Worm (Caenorhabditis elegans) whole organism, L3 larva: ENCODE data around the gene Y38E10A.3.

Source experiments
- ZK546.5 ChIP-seq: sonication (generic microtip); optimal IDR thresholded peaks from 2 replicates; lab custom pipeline; 2017; ENCODE audit warnings: missing biosample characterization, missing genetic modification characterization
- aly-2 ChIP-seq: fragments of 150-350 bp; optimal IDR thresholded peaks from 2 replicates; lab custom pipeline; 2014; ENCODE audit warnings: missing biosample characterization, missing genetic modification characterization
- ceh-16 ChIP-seq: sonication (generic microtip); optimal IDR thresholded peaks from 2 replicates; lab custom pipeline; 2017; ENCODE audit warnings: missing biosample characterization, missing genetic modification characterization
- ceh-82 ChIP-seq: fragments of 150-350 bp; optimal IDR thresholded peaks from 2 replicates; lab custom pipeline; 2014; ENCODE audit warnings: missing biosample characterization, missing genetic modification characterization
- ceh-9 ChIP-seq: sonication (generic microtip); optimal IDR thresholded peaks from 2 replicates; lab custom pipeline; 2018; ENCODE audit warnings: missing biosample characterization, missing genetic modification characterization
- daf-12 ChIP-seq: fragments of 150-350 bp; optimal IDR thresholded peaks from 2 replicates; lab custom pipeline; 2014; ENCODE audit warnings: missing biosample characterization, missing genetic modification reagents, missing genetic modification characterization
- egl-27 ChIP-seq: sonication (generic microtip); optimal IDR thresholded peaks from 4 replicates; lab custom pipeline; 2017; ENCODE audit warnings: missing biosample characterization, missing genetic modification reagents, missing genetic modification characterization
- elt-1 ChIP-seq: fragments of 150-350 bp; optimal IDR thresholded peaks from 2 replicates; lab custom pipeline; 2014; ENCODE audit warnings: missing biosample characterization, missing genetic modification characterization
- elt-3 ChIP-seq, 3 experiments: fragments of 150-350 bp in 1 of 3; sonication (generic microtip) in 2 of 3; optimal IDR thresholded peaks; 2 replicates in 2 of 3; 4 replicates in 1 of 3; lab custom pipeline; 2014 to 2017; ENCODE audit warnings: missing biosample characterization in 3 of 3, missing genetic modification characterization in 3 of 3
- eor-1 ChIP-seq, 2 experiments: fragments of 150-350 bp; optimal IDR thresholded peaks; 2 replicates each; lab custom pipeline; 2014 to 2018; ENCODE audit warnings: missing biosample characterization in 2 of 2, missing genetic modification characterization in 2 of 2
- fkh-10 ChIP-seq: sonication (generic microtip); optimal IDR thresholded peaks from 2 replicates; lab custom pipeline; 2017; ENCODE audit warnings: missing biosample characterization, missing genetic modification reagents, missing genetic modification characterization
- fos-1 ChIP-seq: fragments of 150-350 bp; optimal IDR thresholded peaks from 2 replicates; lab custom pipeline; 2014; ENCODE audit warnings: missing biosample characterization, missing genetic modification characterization
- hmg-11 ChIP-seq: sonication (generic microtip); optimal IDR thresholded peaks from 2 replicates; lab custom pipeline; 2016; ENCODE audit warnings: missing genetic modification characterization, missing compliant biosample characterization
- jun-1 ChIP-seq: fragments of 150-350 bp; optimal IDR thresholded peaks from 2 replicates; lab custom pipeline; 2014; ENCODE audit warnings: missing biosample characterization, missing genetic modification reagents, missing genetic modification characterization
- lin-39 ChIP-seq: fragments of 150-350 bp; optimal IDR thresholded peaks from 2 replicates; lab custom pipeline; 2018; ENCODE audit warnings: missing biosample characterization, missing genetic modification reagents, missing genetic modification characterization
- lsy-12 ChIP-seq: sonication (generic microtip); optimal IDR thresholded peaks from 2 replicates; lab custom pipeline; 2016; ENCODE audit warnings: mild to moderate bottlenecking, missing genetic modification characterization, missing compliant biosample characterization
- mdl-1 ChIP-seq: fragments of 150-350 bp; optimal IDR thresholded peaks from 2 replicates; lab custom pipeline; 2014; ENCODE audit warnings: missing biosample characterization, missing genetic modification characterization
- mml-1 ChIP-seq: fragments of 150-350 bp; sonication (generic microtip); optimal IDR thresholded peaks from 3 replicates; lab custom pipeline; 2014; ENCODE audit warnings: missing biosample characterization, missing genetic modification characterization
- nfya-1 ChIP-seq: sonication (generic microtip); optimal IDR thresholded peaks from 2 replicates; lab custom pipeline; 2017; ENCODE audit warnings: missing genetic modification characterization, mild to moderate bottlenecking, missing compliant biosample characterization, antibody characterized with exemption, moderate library complexity; ENCODE audit not compliant: insufficient read depth
- nhr-11 ChIP-seq: fragments of 150-350 bp; optimal IDR thresholded peaks from 2 replicates; lab custom pipeline; 2014; ENCODE audit warnings: missing biosample characterization, missing genetic modification characterization
- nhr-12 ChIP-seq: fragments of 150-350 bp; optimal IDR thresholded peaks from 2 replicates; lab custom pipeline; 2014; ENCODE audit warnings: missing biosample characterization, missing genetic modification characterization
- nhr-23 ChIP-seq: fragments of 150-350 bp; optimal IDR thresholded peaks from 2 replicates; lab custom pipeline; 2014; ENCODE audit warnings: missing biosample characterization, missing genetic modification reagents, missing genetic modification characterization
- nhr-25 ChIP-seq: sonication (generic microtip); optimal IDR thresholded peaks from 2 replicates; lab custom pipeline; 2017; ENCODE audit warnings: missing biosample characterization, missing genetic modification characterization
- nhr-28 ChIP-seq: fragments of 150-350 bp; optimal IDR thresholded peaks from 2 replicates; lab custom pipeline; 2014; ENCODE audit warnings: missing biosample characterization, missing genetic modification characterization
- nhr-43 ChIP-seq: sonication (generic microtip); optimal IDR thresholded peaks from 2 replicates; lab custom pipeline; 2016; ENCODE audit warnings: mild to moderate bottlenecking, missing genetic modification characterization, missing compliant biosample characterization; ENCODE audit not compliant: poor library complexity, severe bottlenecking
- nhr-67 ChIP-seq: fragments of 150-350 bp; optimal IDR thresholded peaks from 2 replicates; lab custom pipeline; 2014; ENCODE audit warnings: missing biosample characterization, missing genetic modification characterization
- nhr-76 ChIP-seq: fragments of 150-350 bp; sonication (generic microtip); optimal IDR thresholded peaks from 5 replicates; lab custom pipeline; 2014; ENCODE audit warnings: missing biosample characterization, missing genetic modification characterization
- nhr-77 ChIP-seq: fragments of 150-350 bp; optimal IDR thresholded peaks from 2 replicates; lab custom pipeline; 2014; ENCODE audit warnings: missing biosample characterization, missing genetic modification characterization
- pha-4 ChIP-seq: fragments of 150-350 bp; optimal IDR thresholded peaks from 2 replicates; lab custom pipeline; 2014; ENCODE audit warnings: missing biosample characterization, missing genetic modification reagents, missing genetic modification characterization
- pqm-1 ChIP-seq: fragments of 150-350 bp; optimal IDR thresholded peaks from 2 replicates; lab custom pipeline; 2017; ENCODE audit warnings: missing biosample characterization, missing genetic modification characterization, inconsistent platforms
- sea-2 ChIP-seq: fragments of 150-350 bp; sonication (generic microtip); optimal IDR thresholded peaks from 4 replicates; lab custom pipeline; 2014; ENCODE audit warnings: missing biosample characterization, missing genetic modification reagents, missing genetic modification characterization
- skn-1 ChIP-seq: fragments of 150-350 bp; optimal IDR thresholded peaks from 2 replicates; lab custom pipeline; 2014; ENCODE audit warnings: missing biosample characterization, missing genetic modification characterization
- tbx-2 ChIP-seq: sonication (generic microtip); optimal IDR thresholded peaks from 2 replicates; lab custom pipeline; 2016; ENCODE audit warnings: mild to moderate bottlenecking, missing genetic modification characterization, missing compliant biosample characterization
- unc-62 ChIP-seq: fragments of 150-350 bp; sonication (generic microtip); optimal IDR thresholded peaks from 4 replicates; lab custom pipeline; 2014; ENCODE audit warnings: missing biosample characterization, missing genetic modification reagents, missing genetic modification characterization
- zag-1 ChIP-seq: fragments of 150-350 bp; optimal IDR thresholded peaks from 2 replicates; lab custom pipeline; 2014; ENCODE audit warnings: missing biosample characterization, missing genetic modification characterization
- ztf-4 ChIP-seq: fragments of 150-350 bp; optimal IDR thresholded peaks from 2 replicates; lab custom pipeline; 2014; ENCODE audit warnings: missing biosample characterization, missing genetic modification characterization

The Y38E10A.3 gene

DNA sequence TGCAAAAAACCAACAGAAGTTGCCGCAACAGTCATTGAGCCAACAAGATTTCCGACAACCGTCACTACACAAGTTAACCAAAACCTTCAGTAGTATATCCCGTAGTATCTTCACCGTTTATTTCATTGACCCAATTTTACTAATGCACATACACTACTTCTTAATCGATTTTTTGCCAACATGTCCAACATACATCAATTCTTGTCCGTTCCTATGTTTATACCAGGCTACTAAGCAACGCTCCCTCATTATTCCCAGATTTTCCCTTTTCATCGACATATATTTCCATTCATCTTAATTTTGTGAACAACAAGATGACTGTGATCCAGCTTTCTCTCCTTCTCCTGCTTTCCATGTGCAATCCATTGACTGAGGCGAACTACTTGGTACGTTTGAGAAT, 8.7 kb downstream of the Y38E10A.3 start, which contains the start of gene F49C5.7:
TSS of gene F49C5.7 (plus strand) at position 301 of the 400 bp plus-strand sequence.
- TF ChIP-seq egl-27 (tag; lab: Kevin White, UChicago) (no peak), skn-1 (tag; lab: Kevin White, UChicago) (no peak), ceh-82 (tag; lab: Kevin White, UChicago) (no peak), mdl-1 (tag; lab: Kevin White, UChicago) (no peak), tbx-2 (no peak), nhr-25 (no peak), hmg-11 (tag; lab: Kevin White, UChicago) (no peak), nhr-11 (no peak), pha-4 (no peak), elt-1 (tag; lab: Kevin White, UChicago) (no peak), nhr-77 (tag; lab: Kevin White, UChicago) (no peak)
- TF ChIP-seq, all 47 proteins: peak for 0

DNA sequence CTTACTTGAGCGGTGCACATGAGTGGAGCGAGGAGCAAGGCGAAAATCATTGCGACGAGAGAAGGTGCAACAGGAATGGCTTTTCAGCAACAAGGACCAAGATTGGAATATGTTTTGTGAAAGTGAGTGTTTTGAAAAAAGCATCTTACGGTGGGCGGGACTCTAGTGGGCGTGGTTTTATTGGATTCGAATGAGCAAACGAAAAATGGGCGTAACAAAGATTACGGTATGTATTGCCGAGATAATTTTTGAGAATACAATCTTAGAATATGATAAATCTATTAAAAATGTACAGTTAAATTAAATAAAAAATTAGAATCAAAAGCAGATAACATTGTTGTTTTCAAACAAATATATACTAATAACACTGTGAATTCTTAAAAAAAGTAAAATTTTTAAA, 14.4 kb downstream of the Y38E10A.3 start, which contains the start of gene F49C5.12:
TSS of gene F49C5.12 (minus strand) at position 101 of the 400 bp plus-strand sequence.
- no peak for TF ChIP-seq ceh-9 (tag; lab: Kevin White, UChicago)
- no peak for TF ChIP-seq sea-2 (GFP tag; lab: Kevin White, UChicago)
- no peak for TF ChIP-seq pha-4
- no peak for TF ChIP-seq nhr-23 (tag; lab: Kevin White, UChicago)
- TF ChIP-seq lin-39: no peak
- TF ChIP-seq ceh-16 (tag; lab: Kevin White, UChicago): no peak
- no peak for TF ChIP-seq pqm-1 (tag; lab: Kevin White, UChicago)
- no peak for TF ChIP-seq ZK546.5 (tag; lab: Kevin White, UChicago)
- TF ChIP-seq nhr-25: no peak
- TF ChIP-seq daf-12 (tag; lab: Kevin White, UChicago): no peak
- TF ChIP-seq ztf-4 (tag; lab: Kevin White, UChicago): no peak
- TF ChIP-seq nhr-28 (tag; lab: Kevin White, UChicago): no peak
- TF ChIP-seq zag-1 (tag; lab: Kevin White, UChicago): no peak
- no peak for TF ChIP-seq jun-1
- TF ChIP-seq unc-62 (GFP tag; lab: Kevin White, UChicago): no peak
- no peak for TF ChIP-seq mml-1 (tag; lab: Kevin White, UChicago)

DNA sequence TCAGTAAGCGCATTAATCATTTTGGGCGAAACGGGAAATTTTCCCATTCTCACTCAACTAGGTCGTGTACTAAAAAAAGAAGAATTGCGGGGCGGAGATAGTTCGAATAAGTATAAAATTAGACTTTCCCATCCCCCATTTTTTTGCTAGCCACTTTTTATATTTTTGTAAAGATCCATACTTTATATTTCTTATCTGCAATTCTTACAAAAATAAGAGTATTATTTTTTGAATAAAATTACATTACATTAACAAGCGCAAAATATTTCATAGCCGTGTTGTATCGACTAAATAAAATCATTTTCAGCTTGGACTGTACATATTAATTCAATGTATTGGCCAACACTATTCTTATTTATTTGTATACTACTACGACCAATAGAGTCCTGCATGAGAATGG, 19.0 kb downstream of the Y38E10A.3 start, which contains the start of gene F49C5.11:
TSS of gene F49C5.11 (plus strand) at position 301 of the 400 bp plus-strand sequence.
- TF ChIP-seq elt-1 (tag; lab: Kevin White, UChicago) (no peak), eor-1 (tag; optimal IDR thresholded peaks at IDR 0.05; lab: Kevin White, UChicago) (no peak), tbx-2 (no peak), mdl-1 (tag; lab: Kevin White, UChicago) (no peak), nhr-67 (tag; lab: Kevin White, UChicago) (no peak), fkh-10 (GFP tag; lab: Kevin White, UChicago) (no peak), nhr-77 (tag; lab: Kevin White, UChicago) (no peak), unc-62 (GFP tag; lab: Kevin White, UChicago) (no peak), nhr-43 (tag; lab: Kevin White, UChicago) (no peak), egl-27 (tag; lab: Kevin White, UChicago) (no peak)
- TF ChIP-seq, all 47 proteins: peak for 0

DNA sequence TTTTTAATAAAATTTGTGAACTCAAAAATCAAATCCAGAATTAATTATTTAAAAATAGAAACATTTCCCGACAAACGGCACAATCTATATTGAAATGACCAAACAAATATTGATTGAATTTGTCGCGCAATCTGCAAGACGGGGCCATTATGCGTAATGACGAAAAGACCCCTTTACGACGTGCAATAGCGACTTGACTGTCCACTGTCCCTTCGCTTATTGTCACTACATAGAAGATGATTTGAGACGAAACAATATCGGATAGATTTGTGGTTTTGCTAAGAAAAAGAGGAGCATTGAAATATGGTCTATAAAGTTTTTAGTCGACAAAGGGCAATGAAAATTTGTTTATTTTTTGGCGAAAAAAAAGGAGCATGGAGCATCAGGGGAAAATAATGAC, 23.6 kb downstream of the Y38E10A.3 start:
- no peak for TF ChIP-seq nfya-1
- no peak for TF ChIP-seq lin-39
- TF ChIP-seq lsy-12: no peak

DNA sequence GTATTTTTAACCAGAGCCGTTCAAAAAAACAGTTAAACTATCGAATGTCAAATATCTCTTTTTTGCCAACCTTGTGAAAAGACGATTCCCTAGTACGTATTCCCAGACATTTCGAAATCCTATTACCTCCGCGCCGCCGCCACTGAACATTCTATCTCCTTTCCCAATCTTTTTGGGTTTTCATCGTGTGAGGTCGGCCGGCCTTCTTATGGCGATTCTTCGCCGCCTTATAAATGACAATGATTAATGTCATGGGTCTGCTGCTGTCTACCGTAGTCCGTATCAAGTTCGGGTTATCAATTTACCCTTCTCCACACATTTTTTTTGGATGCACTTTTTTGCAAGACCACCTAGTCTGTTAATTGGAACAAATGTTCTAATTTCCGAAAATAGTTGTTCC, 25.0 kb downstream of the Y38E10A.3 start:
- TF ChIP-seq elt-3 (tag; optimal IDR thresholded peaks at IDR 0.05; lab: Kevin White, UChicago) (peak in 1 of 3 experiments; percentile 20), nfya-1 (peak; percentile 75), nhr-12 (no peak), nhr-43 (tag; lab: Kevin White, UChicago) (peak; percentile 4), nhr-25 (peak; percentile 52)

DNA sequence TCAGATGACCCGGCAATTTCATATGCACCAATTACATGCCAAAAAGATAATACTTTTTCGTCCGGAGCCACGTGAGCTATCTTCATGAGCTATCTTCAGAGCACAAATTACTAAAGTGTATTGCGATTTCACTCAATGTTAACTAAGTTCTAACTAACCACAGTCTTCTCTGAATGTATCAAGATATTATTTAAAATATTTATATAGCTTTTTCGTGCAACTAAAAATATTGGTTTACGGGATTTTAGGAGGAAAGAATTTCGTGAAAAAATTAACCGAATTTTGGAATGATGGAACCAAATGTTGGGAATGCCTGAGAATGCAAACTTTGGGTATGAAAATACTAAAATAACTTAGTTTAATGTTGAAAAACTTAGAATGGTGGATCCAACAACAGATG, 27.0 kb downstream of the Y38E10A.3 start, which contains the start of gene F49C5.16:
TSS of gene F49C5.16 (plus strand) at position 301 of the 400 bp plus-strand sequence.
- TF ChIP-seq ztf-4 (tag; lab: Kevin White, UChicago): no peak
- no peak for TF ChIP-seq nhr-76 (tag; lab: Kevin White, UChicago)
- TF ChIP-seq nhr-77 (tag; lab: Kevin White, UChicago): no peak
- TF ChIP-seq aly-2 (tag; lab: Kevin White, UChicago): no peak
- TF ChIP-seq nhr-28 (tag; lab: Kevin White, UChicago): no peak
- TF ChIP-seq fos-1: no peak
- no peak for TF ChIP-seq skn-1 (tag; lab: Kevin White, UChicago)
- no peak for TF ChIP-seq nhr-25
